Worm (Caenorhabditis elegans): ENCODE data around the gene nep-9.

ce11 chrII:3446647-3447046 is 47.5 kb upstream of the nep-9 start, which contains the start of the genes C16C8.20 and gldi-6:
- TF ChIP-seq nhr-77 (tag; optimal IDR thresholded peaks at IDR 0.05) (no peak), unc-39 (tag; optimal IDR thresholded peaks at IDR 0.05) (no peak), unc-62 (GFP tag; optimal IDR thresholded peaks at IDR 0.05) (no peak), ama-1 (optimal IDR thresholded peaks at IDR 0.05) (no peak), lin-13 (GFP tag; optimal IDR thresholded peaks at IDR 0.05) (no peak), ZK546.5 (tag; optimal IDR thresholded peaks at IDR 0.05) (no peak), mbf-1 (tag; optimal IDR thresholded peaks at IDR 0.05) (no peak), ztf-4 (tag; optimal IDR thresholded peaks at IDR 0.05) (no peak), sma-3 (GFP tag; optimal IDR thresholded peaks at IDR 0.05) (no peak), skn-1 (tag; optimal IDR thresholded peaks at IDR 0.05) (no peak), alr-1 (tag; optimal IDR thresholded peaks at IDR 0.05) (no peak), aly-2 (tag; optimal IDR thresholded peaks at IDR 0.05) (no peak), nhr-237 (tag; optimal IDR thresholded peaks at IDR 0.05) (no peak)
